Worm (Caenorhabditis elegans): ENCODE results near the gene VM106R.1.

ce11 chrII:10792611-10793010 lies 36.4 kb downstream of the VM106R.1 start:
- TF ChIP-seq ces-1 (GFP tag; optimal IDR thresholded peaks at IDR 0.05) (no peak), nhr-76 (tag; optimal IDR thresholded peaks at IDR 0.05) (no peak), ham-2 (GFP tag; optimal IDR thresholded peaks at IDR 0.05) (no peak)

All from whole organism, mixed stage, embryonic.